Worm (Caenorhabditis elegans) whole organism, mixed stage, embryonic: ENCODE measurements around the gene Y44A6D.6.

Experiments
- bed-3 ChIP-seq: fragments of 200-800 bp; sonication (Bioruptor generic); optimal IDR thresholded peaks from 3 replicates; lab custom pipeline; 2018; ENCODE audit warnings: mild to moderate bottlenecking, missing genetic modification characterization, moderate library complexity, missing compliant biosample characterization
- blmp-1 ChIP-seq: fragments of 150-350 bp; optimal IDR thresholded peaks from 2 replicates; lab custom pipeline; 2014; ENCODE audit warnings: missing biosample characterization, missing genetic modification characterization
- ceh-39 ChIP-seq: fragments of 150-350 bp; optimal IDR thresholded peaks from 2 replicates; lab custom pipeline; 2014; ENCODE audit warnings: missing biosample characterization, missing genetic modification characterization
- ceh-43 ChIP-seq: fragments of 200-800 bp; sonication (Bioruptor generic); optimal IDR thresholded peaks from 2 replicates; lab custom pipeline; 2018; ENCODE audit warnings: mild to moderate bottlenecking, missing genetic modification characterization, moderate library complexity, missing compliant biosample characterization
- ceh-83 ChIP-seq: fragments of 200-800 bp; sonication (Bioruptor generic); optimal IDR thresholded peaks from 2 replicates; lab custom pipeline; 2018; ENCODE audit warnings: mild to moderate bottlenecking, missing genetic modification characterization, missing compliant biosample characterization
- ces-1 ChIP-seq: fragments of 150-350 bp; optimal IDR thresholded peaks from 2 replicates; lab custom pipeline; 2014; ENCODE audit warnings: missing biosample characterization, missing genetic modification reagents, missing genetic modification characterization
- cnd-1 ChIP-seq: fragments of 200-800 bp; sonication (Bioruptor generic); optimal IDR thresholded peaks from 2 replicates; lab custom pipeline; 2018; ENCODE audit warnings: mild to moderate bottlenecking, missing genetic modification characterization, missing compliant biosample characterization
- drap-1 ChIP-seq: fragments of 200-800 bp; sonication (Bioruptor generic); optimal IDR thresholded peaks from 3 replicates; lab custom pipeline; 2018; ENCODE audit warnings: mild to moderate bottlenecking, missing genetic modification characterization, missing compliant biosample characterization
- elt-1 ChIP-seq: sonication (generic microtip); optimal IDR thresholded peaks from 2 replicates; lab custom pipeline; 2017; ENCODE audit warnings: missing genetic modification characterization, mild to moderate bottlenecking, missing compliant biosample characterization, antibody characterized with exemption, moderate library complexity, borderline replicate concordance; ENCODE audit not compliant: insufficient read depth
- elt-3 ChIP-seq: fragments of 150-350 bp; optimal IDR thresholded peaks from 2 replicates; lab custom pipeline; 2014; ENCODE audit warnings: missing biosample characterization, missing genetic modification characterization
- flh-1 ChIP-seq: fragments of 200-800 bp; sonication (Bioruptor generic); optimal IDR thresholded peaks from 2 replicates; lab custom pipeline; 2018; ENCODE audit warnings: mild to moderate bottlenecking, missing genetic modification characterization, moderate library complexity, missing compliant biosample characterization
- ham-2 ChIP-seq: fragments of 200-800 bp; sonication (Bioruptor generic); optimal IDR thresholded peaks from 2 replicates; lab custom pipeline; 2018; ENCODE audit warnings: mild to moderate bottlenecking, missing genetic modification characterization, missing compliant biosample characterization
- hlh-1 ChIP-seq: fragments of 150-350 bp; optimal IDR thresholded peaks from 2 replicates; lab custom pipeline; 2014; ENCODE audit warnings: missing biosample characterization, missing genetic modification reagents, missing genetic modification characterization
- lin-13 ChIP-seq: fragments of 150-350 bp; optimal IDR thresholded peaks from 2 replicates; lab custom pipeline; 2014; ENCODE audit warnings: missing biosample characterization, missing genetic modification characterization
- lin-32 ChIP-seq: fragments of 200-800 bp; sonication (Bioruptor generic); optimal IDR thresholded peaks from 2 replicates; lab custom pipeline; 2018; ENCODE audit warnings: mild to moderate bottlenecking, missing genetic modification characterization, missing compliant biosample characterization
- lsy-2 ChIP-seq: fragments of 150-350 bp; optimal IDR thresholded peaks from 2 replicates; lab custom pipeline; 2014; ENCODE audit warnings: missing biosample characterization, missing genetic modification characterization
- mab-5 ChIP-seq: fragments of 150-350 bp; optimal IDR thresholded peaks from 2 replicates; lab custom pipeline; 2014; ENCODE audit warnings: missing biosample characterization, missing genetic modification characterization
- mep-1 ChIP-seq: fragments of 150-350 bp; optimal IDR thresholded peaks from 2 replicates; lab custom pipeline; 2017; ENCODE audit warnings: missing biosample characterization, missing genetic modification reagents, missing genetic modification characterization, inconsistent platforms
- mls-2 ChIP-seq: sonication (generic microtip); optimal IDR thresholded peaks from 2 replicates; lab custom pipeline; 2016; ENCODE audit warnings: mild to moderate bottlenecking, missing genetic modification characterization, moderate library complexity, missing compliant biosample characterization
- nhr-2 ChIP-seq: fragments of 150-350 bp; optimal IDR thresholded peaks from 2 replicates; lab custom pipeline; 2014; ENCODE audit warnings: missing biosample characterization, missing genetic modification characterization
- nhr-237 ChIP-seq: fragments of 150-350 bp; optimal IDR thresholded peaks from 2 replicates; lab custom pipeline; 2014; ENCODE audit warnings: missing biosample characterization, missing genetic modification characterization
- nhr-76 ChIP-seq: sonication (generic microtip); optimal IDR thresholded peaks from 2 replicates; lab custom pipeline; 2017; ENCODE audit warnings: missing biosample characterization, missing genetic modification characterization
- pha-4 ChIP-seq: fragments of 150-350 bp; optimal IDR thresholded peaks from 2 replicates; lab custom pipeline; 2018; ENCODE audit warnings: missing biosample characterization, missing genetic modification reagents, missing genetic modification characterization
- sem-2 ChIP-seq: fragments of 200-800 bp; sonication (Bioruptor generic); optimal IDR thresholded peaks from 2 replicates; lab custom pipeline; 2018; ENCODE audit warnings: mild to moderate bottlenecking, missing genetic modification characterization, missing compliant biosample characterization
- snpc-4 ChIP-seq: fragments of 150-350 bp; optimal IDR thresholded peaks from 2 replicates; lab custom pipeline; 2014; ENCODE audit warnings: missing biosample characterization, missing genetic modification characterization
- sptf-1 ChIP-seq: sonication (generic microtip); optimal IDR thresholded peaks from 2 replicates; lab custom pipeline; 2017; ENCODE audit warnings: mild to moderate bottlenecking, missing genetic modification characterization, moderate library complexity, missing compliant biosample characterization
- tbx-8 ChIP-seq: fragments of 200-800 bp; sonication (Bioruptor generic); optimal IDR thresholded peaks from 2 replicates; lab custom pipeline; 2018; ENCODE audit warnings: mild to moderate bottlenecking, missing genetic modification characterization, moderate library complexity, missing compliant biosample characterization
- unc-120 ChIP-seq: sonication (generic microtip); optimal IDR thresholded peaks from 2 replicates; lab custom pipeline; 2017; ENCODE audit warnings: missing genetic modification characterization, missing compliant biosample characterization; ENCODE audit not compliant: poor library complexity, severe bottlenecking
- unc-39 ChIP-seq: fragments of 150-350 bp; optimal IDR thresholded peaks from 2 replicates; lab custom pipeline; 2014; ENCODE audit warnings: missing biosample characterization, missing genetic modification characterization
- unc-62 ChIP-seq: fragments of 150-350 bp; optimal IDR thresholded peaks from 2 replicates; lab custom pipeline; 2014; ENCODE audit warnings: missing biosample characterization, missing genetic modification reagents, missing genetic modification characterization
- zip-8 ChIP-seq: fragments of 150-350 bp; optimal IDR thresholded peaks from 2 replicates; lab custom pipeline; 2014; ENCODE audit warnings: missing biosample characterization, missing genetic modification characterization
- ztf-11 ChIP-seq: fragments of 150-350 bp; optimal IDR thresholded peaks from 2 replicates; lab custom pipeline; 2014; ENCODE audit warnings: missing biosample characterization, missing genetic modification characterization

Gene Y44A6D.6

ce11 chrV:20778257-20778697 lies 28.9 kb upstream of the Y44A6D.6 start:
- TF ChIP-seq elt-3 (tag; lab: Kevin White, UChicago) (peak; percentile 21), lin-13 (peak; percentile 48), lin-32 (no peak), sptf-1 (peak; percentile 52), lsy-2 (tag; lab: Kevin White, UChicago) (peak; percentile 58), ham-2 (GFP tag; lab: Kevin White, UChicago) (no peak), unc-120 (tag; lab: Kevin White, UChicago) (peak; percentile 88), mab-5 (tag; lab: Kevin White, UChicago) (peak; percentile 27), snpc-4 (no peak), bed-3 (GFP tag; lab: Kevin White, UChicago) (no peak), ceh-39 (tag; lab: Kevin White, UChicago) (peak; percentile 28), cnd-1 (tag; lab: Kevin White, UChicago) (no peak), sem-2 (GFP tag; lab: Kevin White, UChicago) (no peak), ceh-43 (GFP tag; lab: Kevin White, UChicago) (no peak), hlh-1 (tag; lab: Kevin White, UChicago) (peak; percentile 80), nhr-2 (tag; lab: Kevin White, UChicago) (peak; percentile 86), mls-2 (no peak), pha-4 (no peak), ceh-83 (GFP tag; lab: Kevin White, UChicago) (no peak), drap-1 (GFP tag; lab: Kevin White, UChicago) (no peak), tbx-8 (GFP tag; lab: Kevin White, UChicago) (no peak), mep-1 (peak; percentile 87), ces-1 (GFP tag; lab: Kevin White, UChicago) (peak; percentile 95), unc-62 (GFP tag; lab: Kevin White, UChicago) (peak; percentile 94), nhr-237 (tag; lab: Kevin White, UChicago) (peak; percentile 88), flh-1 (GFP tag; lab: Kevin White, UChicago) (no peak), zip-8 (tag; lab: Kevin White, UChicago) (no peak), unc-39 (tag; lab: Kevin White, UChicago) (no peak), ztf-11 (tag; lab: Kevin White, UChicago) (no peak), blmp-1 (tag; lab: Kevin White, UChicago) (no peak)

- TF ChIP-seq unc-39 (tag; lab: Kevin White, UChicago), result no peak
- peak; percentile 15 for TF ChIP-seq elt-1 (tag; lab: Kevin White, UChicago)
- TF ChIP-seq ceh-43 (GFP tag; lab: Kevin White, UChicago), result no peak
Measured at ce11 chrV:20778886-20779285, 28.3 kb upstream of the Y44A6D.6 start.

ce11 chrV:20779707-20780346 lies 27.3 kb upstream of the Y44A6D.6 start:
- no peak for TF ChIP-seq ceh-39 (tag; lab: Kevin White, UChicago)
- TF ChIP-seq unc-120 (tag; lab: Kevin White, UChicago), result no peak
- TF ChIP-seq hlh-1 (tag; lab: Kevin White, UChicago), result peak; percentile 82
- no peak for TF ChIP-seq ham-2 (GFP tag; lab: Kevin White, UChicago)
- TF ChIP-seq nhr-237 (tag; lab: Kevin White, UChicago), result no peak
- no peak for TF ChIP-seq lin-13
- TF ChIP-seq cnd-1 (tag; lab: Kevin White, UChicago), result no peak
- peak; percentile 54 for TF ChIP-seq unc-62 (GFP tag; lab: Kevin White, UChicago)

ce11 chrV:20780400-20780799 lies 26.7 kb upstream of the Y44A6D.6 start, which contains the start of gene hif-1:
Gene hif-1, plus strand, starts transcription at chrV:20780407.
- no peak for TF ChIP-seq snpc-4
- no peak for TF ChIP-seq elt-3 (tag; lab: Kevin White, UChicago)
- TF ChIP-seq hlh-1 (tag; lab: Kevin White, UChicago), result no peak
- no peak for TF ChIP-seq mls-2
- no peak for TF ChIP-seq mab-5 (tag; lab: Kevin White, UChicago)
- TF ChIP-seq unc-120 (tag; lab: Kevin White, UChicago), result no peak
- TF ChIP-seq unc-39 (tag; lab: Kevin White, UChicago), result no peak
- no peak for TF ChIP-seq nhr-76 (tag; lab: Kevin White, UChicago)
- no peak for TF ChIP-seq pha-4
